Fruit fly (Drosophila melanogaster): Measurements from ENCODE around the gene RpS27A.

RpS27A gene

dm6 chr2L:10396877-10397587 lies 11.1 kb upstream of the RpS27A start (continued):
- TF ChIP-seq CG43689 (GFP tag; IDR thresholded peaks at IDR 0.05) (no peak), CG13287 (GFP tag; IDR thresholded peaks at IDR 0.05; ENCODE audit: partially characterized antibody) (no peak), CG8089 (GFP tag; optimal IDR thresholded peaks at IDR 0.05) (no peak), HLHmδ (GFP tag; optimal IDR thresholded peaks at IDR 0.05) (no peak), CG13894 (tag; optimal IDR thresholded peaks at IDR 0.05) (no peak), CG6813 (GFP tag; optimal IDR thresholded peaks at IDR 0.05) (no peak), Fer1 (GFP tag; optimal IDR thresholded peaks at IDR 0.05) (peak; percentile 49), CG15479 (GFP tag; optimal IDR thresholded peaks at IDR 0.05) (no peak), gcm (GFP tag; optimal IDR thresholded peaks at IDR 0.05) (no peak), tin (GFP tag; optimal IDR thresholded peaks at IDR 0.05) (no peak), NC2β (GFP tag; optimal IDR thresholded peaks at IDR 0.05) (no peak), cwo (GFP tag; optimal IDR thresholded peaks at IDR 0.05) (no peak), Hand (GFP tag; optimal IDR thresholded peaks at IDR 0.05) (no peak), CG1024 (GFP tag; IDR thresholded peaks at IDR 0.05) (no peak), br (optimal IDR thresholded peaks at IDR 0.05) (no peak), ERR (GFP tag; optimal IDR thresholded peaks at IDR 0.05) (no peak), Ptx1 (GFP tag; IDR thresholded peaks at IDR 0.05) (no peak), Pdp1 (GFP tag; optimal IDR thresholded peaks at IDR 0.05) (peak in 1 of 2 experiments; percentile 74), D19B (GFP tag; optimal IDR thresholded peaks at IDR 0.05) (no peak), CG8290 (GFP tag; optimal IDR thresholded peaks at IDR 0.05) (no peak), CG8290 (tag; optimal IDR thresholded peaks at IDR 0.05) (no peak), lmd (GFP tag; IDR thresholded peaks at IDR 0.05) (no peak), CG15011 (GFP tag; optimal IDR thresholded peaks at IDR 0.05) (no peak), hbn (GFP tag; IDR thresholded peaks at IDR 0.05; ENCODE audit: partially characterized antibody) (no peak), CG10274 (GFP tag; optimal IDR thresholded peaks at IDR 0.05) (no peak), CG9215 (GFP tag; IDR thresholded peaks at IDR 0.05) (no peak), CG8924 (tag; optimal IDR thresholded peaks at IDR 0.05) (peak; percentile 12), CG11723 (GFP tag; optimal IDR thresholded peaks at IDR 0.05) (no peak), psq (GFP tag; optimal IDR thresholded peaks at IDR 0.05) (no peak), CG34376 (GFP tag; optimal IDR thresholded peaks at IDR 0.05) (peak; percentile 60), GATAe (GFP tag; conservative IDR thresholded peaks at IDR 0.05) (no peak), CG1647 (GFP tag; optimal IDR thresholded peaks at IDR 0.05) (no peak), Bgb (GFP tag; IDR thresholded peaks at IDR 0.05; ENCODE audit: partially characterized antibody) (no peak), eyg (GFP tag; optimal IDR thresholded peaks at IDR 0.05) (no peak), B-H2 (GFP tag; optimal IDR thresholded peaks at IDR 0.05) (no peak), Blimp-1 (GFP tag; optimal IDR thresholded peaks at IDR 0.05) (no peak), grau (tag; optimal IDR thresholded peaks at IDR 0.05) (no peak), abd-A (tag; optimal IDR thresholded peaks at IDR 0.05) (no peak), CG34224 (GFP tag; IDR thresholded peaks at IDR 0.05; ENCODE audit: partially characterized antibody) (no peak), stc (GFP tag; IDR thresholded peaks at IDR 0.05) (no peak), tio (GFP tag; optimal IDR thresholded peaks at IDR 0.05) (no peak), pb (GFP tag; optimal IDR thresholded peaks at IDR 0.05) (no peak), ase (GFP tag; IDR thresholded peaks at IDR 0.05) (no peak), slp2 (GFP tag; optimal IDR thresholded peaks at IDR 0.05) (no peak), CG6791 (GFP tag; IDR thresholded peaks at IDR 0.05; ENCODE audit: partially characterized antibody) (no peak), nom (GFP tag; optimal IDR thresholded peaks at IDR 0.05) (peak; percentile 36), amos (GFP tag; IDR thresholded peaks at IDR 0.05; ENCODE audit: partially characterized antibody) (no peak), CG12769 (tag; optimal IDR thresholded peaks at IDR 0.05) (no peak), CG9797 (GFP tag; optimal IDR thresholded peaks at IDR 0.05) (no peak), fd96Cb (tag; optimal IDR thresholded peaks at IDR 0.05) (no peak)
